Fruit fly (Drosophila melanogaster) whole organism, wandering third instar larva: ENCODE data around the gene Mfe2.

Experiments used
- Abd-B ChIP-seq: fragments of >200 bp; optimal IDR thresholded peaks from 2 replicates; lab custom pipeline; 2017; ENCODE audit warnings: missing biosample characterization, missing genetic modification characterization
- CG32264 ChIP-seq: fragments of 200-800 bp; sonication (Bioruptor generic); optimal IDR thresholded peaks from 2 replicates; lab custom pipeline; 2016; ENCODE audit warnings: missing biosample characterization, missing genetic modification characterization
- CG9705 ChIP-seq: fragments of 200-800 bp; sonication (Bioruptor generic); optimal IDR thresholded peaks from 2 replicates; lab custom pipeline; 2018; ENCODE audit warnings: missing biosample characterization, mild to moderate bottlenecking, missing genetic modification characterization
- CrebA ChIP-seq: fragments of 200-800 bp; sonication (Bioruptor generic); optimal IDR thresholded peaks from 2 replicates; lab custom pipeline; 2016; ENCODE audit warnings: missing biosample characterization, mild to moderate bottlenecking, missing genetic modification characterization, borderline replicate concordance
- Dfd ChIP-seq: fragments of >200 bp; optimal IDR thresholded peaks from 2 replicates; lab custom pipeline; 2017; ENCODE audit warnings: missing biosample characterization, missing genetic modification characterization
- Dif ChIP-seq: fragments of 200-275, 200-300 bp; sonication (Bioruptor generic); optimal IDR thresholded peaks from 2 replicates; lab custom pipeline; 2018; ENCODE audit warnings: missing biosample characterization, missing genetic modification characterization; ENCODE audit not compliant: partially characterized antibody
- GATAd ChIP-seq: sonication (Bioruptor generic); optimal IDR thresholded peaks from 2 replicates; lab custom pipeline; 2016; ENCODE audit warnings: missing biosample characterization, missing genetic modification characterization
- HLH106 ChIP-seq: fragments of 200-800 bp; optimal IDR thresholded peaks from 3 replicates; lab custom pipeline; 2019; ENCODE audit warnings: missing biosample characterization, mild to moderate bottlenecking, missing genetic modification characterization, moderate library complexity
- Hnf4 ChIP-seq: fragments of 200-800 bp; sonication (Bioruptor generic); optimal IDR thresholded peaks from 2 replicates; lab custom pipeline; 2016; ENCODE audit warnings: missing biosample characterization, mild to moderate bottlenecking, missing genetic modification characterization
- Hr78 ChIP-seq: fragments of >200 bp; optimal IDR thresholded peaks from 2 replicates; lab custom pipeline; 2017; ENCODE audit warnings: missing biosample characterization, missing genetic modification characterization
- Hr83 ChIP-seq: fragments of 200-300 bp; sonication (Bioruptor generic); optimal IDR thresholded peaks from 2 replicates; lab custom pipeline; 2016; ENCODE audit warnings: missing biosample characterization, mild to moderate bottlenecking, missing genetic modification characterization, moderate library complexity; ENCODE audit not compliant: poor library complexity, severe bottlenecking
- Jra ChIP-seq: sonication (Bioruptor generic); optimal IDR thresholded peaks from 2 replicates; lab custom pipeline; 2016; ENCODE audit warnings: missing biosample characterization, missing genetic modification characterization
- Mio ChIP-seq: sonication (Bioruptor generic); optimal IDR thresholded peaks from 2 replicates; lab custom pipeline; 2016; ENCODE audit warnings: missing biosample characterization, missing genetic modification characterization
- Myc ChIP-seq: fragments of >200 bp; optimal IDR thresholded peaks from 2 replicates; lab custom pipeline; 2017
- N ChIP-seq: fragments of >200 bp; optimal IDR thresholded peaks from 2 replicates; lab custom pipeline; 2018; ENCODE audit warnings: missing biosample characterization, missing external identifiers, missing genetic modification characterization
- OdsH ChIP-seq: fragments of 200-800 bp; sonication (Bioruptor generic); optimal IDR thresholded peaks from 2 replicates; lab custom pipeline; 2016; ENCODE audit warnings: missing biosample characterization, mild to moderate bottlenecking, missing genetic modification characterization
- Rel ChIP-seq, 2 experiments: fragments of 200-800 bp; sonication (Bioruptor generic) in 1 of 2; optimal IDR thresholded peaks; 2 replicates in 1 of 2; 3 replicates in 1 of 2; lab custom pipeline; 2016 to 2019; ENCODE audit warnings: mild to moderate bottlenecking in 2 of 2, missing biosample characterization in 2 of 2, missing genetic modification characterization in 2 of 2, moderate library complexity in 1 of 2
- Sp1 ChIP-seq: fragments of 200-800 bp; sonication (Bioruptor generic); optimal IDR thresholded peaks from 3 replicates; lab custom pipeline; 2019; ENCODE audit warnings: missing biosample characterization, mild to moderate bottlenecking, missing genetic modification characterization, moderate library complexity
- br ChIP-seq: fragments of 200-800 bp; sonication (Bioruptor generic); optimal IDR thresholded peaks from 2 replicates; lab custom pipeline; 2016; ENCODE audit warnings: missing biosample characterization, missing genetic modification characterization
- brk ChIP-seq: fragments of 200-800 bp; sonication (Bioruptor generic); optimal IDR thresholded peaks from 2 replicates; lab custom pipeline; 2016; ENCODE audit warnings: missing biosample characterization, mild to moderate bottlenecking, missing genetic modification characterization
- dmrt93B ChIP-seq: fragments of 200-800 bp; sonication (Bioruptor generic); optimal IDR thresholded peaks from 2 replicates; lab custom pipeline; 2018; ENCODE audit warnings: missing biosample characterization, mild to moderate bottlenecking, missing genetic modification characterization
- dsf ChIP-seq: sonication (Bioruptor generic); optimal IDR thresholded peaks from 2 replicates; lab custom pipeline; 2016; ENCODE audit warnings: missing biosample characterization, missing genetic modification characterization, borderline replicate concordance
- ey ChIP-seq: fragments of 200-800 bp; sonication (Bioruptor generic); optimal IDR thresholded peaks from 2 replicates; lab custom pipeline; 2016; ENCODE audit warnings: missing biosample characterization, missing genetic modification characterization
- foxo ChIP-seq, 2 experiments: fragments of 200-800 bp; sonication (Bioruptor generic); optimal IDR thresholded peaks; 2 replicates in 1 of 2; 3 replicates in 1 of 2; lab custom pipeline; 2016 to 2017; ENCODE audit warnings: missing biosample characterization in 2 of 2, missing genetic modification characterization in 2 of 2
- fru ChIP-seq: fragments of 200-800 bp; sonication (Bioruptor generic); optimal IDR thresholded peaks from 3 replicates; lab custom pipeline; 2016; ENCODE audit warnings: missing biosample characterization, mild to moderate bottlenecking, missing genetic modification characterization
- h ChIP-seq: fragments of 200-800 bp; sonication (Bioruptor generic); optimal IDR thresholded peaks from 3 replicates; lab custom pipeline; 2016; ENCODE audit warnings: missing biosample characterization, mild to moderate bottlenecking, missing genetic modification characterization
- jim ChIP-seq: fragments of 175-275, 200-325 bp; sonication (Bioruptor generic); optimal IDR thresholded peaks from 2 replicates; lab custom pipeline; 2016; ENCODE audit warnings: missing biosample characterization, mild to moderate bottlenecking, missing genetic modification characterization
- lola ChIP-seq: fragments of >200 bp; optimal IDR thresholded peaks from 2 replicates; lab custom pipeline; 2017; ENCODE audit warnings: missing biosample characterization, missing genetic modification characterization
- pan ChIP-seq: fragments of >200 bp; optimal IDR thresholded peaks from 2 replicates; lab custom pipeline; 2017
- psq ChIP-seq: fragments of 200-800 bp; sonication (Bioruptor generic); optimal IDR thresholded peaks from 3 replicates; lab custom pipeline; 2017; ENCODE audit warnings: missing biosample characterization, mild to moderate bottlenecking, missing genetic modification characterization, moderate library complexity
- rgr ChIP-seq: fragments of 200-800 bp; sonication (Bioruptor generic); optimal IDR thresholded peaks from 3 replicates; lab custom pipeline; 2016; ENCODE audit warnings: missing biosample characterization, mild to moderate bottlenecking, missing genetic modification characterization
- sage ChIP-seq: fragments of 200-800 bp; sonication (Bioruptor generic); optimal IDR thresholded peaks from 2 replicates; lab custom pipeline; 2016; ENCODE audit warnings: missing biosample characterization, mild to moderate bottlenecking, missing genetic modification characterization
- sv ChIP-seq: fragments of 200-800 bp; sonication (Bioruptor generic); optimal IDR thresholded peaks from 3 replicates; lab custom pipeline; 2016; ENCODE audit warnings: missing biosample characterization, missing genetic modification characterization
- tai ChIP-seq: sonication (Bioruptor generic); optimal IDR thresholded peaks from 2 replicates; lab custom pipeline; 2016; ENCODE audit warnings: missing biosample characterization, missing genetic modification characterization
- usp ChIP-seq: fragments of >200 bp; optimal IDR thresholded peaks from 2 replicates; lab custom pipeline; 2017; ENCODE audit warnings: missing biosample characterization, missing genetic modification characterization

The Mfe2 gene

DNA sequence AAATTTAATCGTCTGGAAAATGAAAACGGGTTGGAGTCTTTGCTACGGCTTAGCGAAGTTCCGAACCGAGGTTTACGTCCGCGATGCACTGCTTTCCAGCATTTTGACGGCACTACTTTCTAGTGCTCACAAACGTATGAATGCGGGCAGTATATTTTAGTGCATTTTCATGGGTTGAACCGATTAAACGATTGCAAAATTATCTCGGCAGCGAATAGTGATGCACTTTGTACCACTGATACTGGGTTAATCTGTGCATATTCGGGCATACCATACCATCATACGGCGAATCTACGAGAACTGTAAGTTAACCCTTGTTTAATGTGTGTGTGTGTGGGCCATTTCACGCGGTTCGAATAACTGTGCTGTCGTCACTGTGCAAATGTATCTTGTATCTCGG is at the start of gene Mfe2:
Mfe2 (plus strand) TSS at position 157 of the 400 bp plus-strand sequence.
- TF ChIP-seq fru (GFP tag; lab: Kevin White, UChicago), result peak; percentile 39
- TF ChIP-seq dmrt93B (GFP tag; lab: Kevin White, UChicago), result no peak
- no peak for TF ChIP-seq Abd-B
- TF ChIP-seq Jra (GFP tag; lab: Kevin White, UChicago), result peak; percentile 31
- peak; percentile 66 for TF ChIP-seq rgr (GFP tag; lab: Kevin White, UChicago)
- TF ChIP-seq pan, result no peak
- TF ChIP-seq Sp1, result peak; percentile 43
- TF ChIP-seq N (GFP tag; lab: Kevin White, UChicago), result no peak
- TF ChIP-seq CrebA (GFP tag; lab: Kevin White, UChicago), result no peak
- TF ChIP-seq Myc, result peak; percentile 44
- TF ChIP-seq foxo (GFP tag; optimal IDR thresholded peaks at IDR 0.05; lab: Kevin White, UChicago), result peak in 1 of 2 experiments; percentile 67
- TF ChIP-seq Mio (GFP tag; lab: Kevin White, UChicago), result no peak
- peak; percentile 37 for TF ChIP-seq CG9705 (GFP tag; lab: Kevin White, UChicago)
- TF ChIP-seq jim (GFP tag; lab: Kevin White, UChicago), result no peak
- peak; percentile 43 for TF ChIP-seq HLH106
- no peak for TF ChIP-seq lola (GFP tag; lab: Kevin White, UChicago)
- TF ChIP-seq ey (GFP tag; lab: Kevin White, UChicago), result peak; percentile 23
- peak; percentile 66 for TF ChIP-seq Hr83 (GFP tag; lab: Kevin White, UChicago)
- TF ChIP-seq brk, result no peak
- peak; percentile 88 for TF ChIP-seq Hnf4
- peak; percentile 40 for TF ChIP-seq br (GFP tag; lab: Kevin White, UChicago)
- peak; percentile 35 for TF ChIP-seq psq (GFP tag; lab: Kevin White, UChicago)
- no peak for TF ChIP-seq CG32264 (GFP tag; lab: Kevin White, UChicago)
- no peak for TF ChIP-seq Rel (GFP tag; optimal IDR thresholded peaks at IDR 0.05; lab: Kevin White, UChicago)
- peak; percentile 56 for TF ChIP-seq Rel (tag; optimal IDR thresholded peaks at IDR 0.05; lab: Kevin White, UChicago)
- TF ChIP-seq h (GFP tag; lab: Kevin White, UChicago), result peak; percentile 64
- TF ChIP-seq Dif (GFP tag; lab: Kevin White, UChicago), result no peak
- TF ChIP-seq sv, result peak; percentile 19
- peak; percentile 30 for TF ChIP-seq OdsH (GFP tag; lab: Kevin White, UChicago)
- TF ChIP-seq dsf (GFP tag; lab: Kevin White, UChicago), result no peak
- no peak for TF ChIP-seq GATAd (GFP tag; lab: Kevin White, UChicago)
- no peak for TF ChIP-seq usp (GFP tag; lab: Kevin White, UChicago)
- no peak for TF ChIP-seq tai (GFP tag; lab: Kevin White, UChicago)

DNA sequence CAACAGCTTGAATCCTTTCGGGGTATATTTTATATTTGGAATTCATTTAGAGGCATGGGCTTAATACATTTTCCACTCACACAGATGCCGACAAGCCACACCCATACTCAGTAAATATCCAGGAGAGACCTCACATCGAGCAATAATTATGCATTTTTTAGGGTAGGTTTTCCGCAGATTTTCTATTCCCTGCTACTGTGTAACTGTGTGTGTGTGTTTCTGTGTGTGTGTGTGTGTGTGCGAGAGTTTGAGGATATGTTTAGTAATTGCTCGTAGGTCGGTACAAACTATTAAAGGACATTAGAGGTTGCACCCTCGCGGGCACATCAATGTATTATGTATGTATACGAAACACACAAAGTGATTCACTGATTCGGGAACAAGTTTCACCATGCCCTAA is 39.5 kb upstream of the Mfe2 start:
- TF ChIP-seq rgr (GFP tag; lab: Kevin White, UChicago) (no peak), CG9705 (GFP tag; lab: Kevin White, UChicago) (no peak), pan (no peak), Hr83 (GFP tag; lab: Kevin White, UChicago) (no peak), Sp1 (no peak), sv (no peak), usp (GFP tag; lab: Kevin White, UChicago) (no peak), foxo (GFP tag; optimal IDR thresholded peaks at IDR 0.05; lab: Kevin White, UChicago) (no peak), sage (GFP tag; lab: Kevin White, UChicago) (no peak), Rel (GFP tag; optimal IDR thresholded peaks at IDR 0.05; lab: Kevin White, UChicago) (no peak), Rel (tag; optimal IDR thresholded peaks at IDR 0.05; lab: Kevin White, UChicago) (no peak), Hnf4 (no peak), OdsH (GFP tag; lab: Kevin White, UChicago) (no peak), CrebA (GFP tag; lab: Kevin White, UChicago) (no peak), Dfd (GFP tag; lab: Kevin White, UChicago) (no peak), br (GFP tag; lab: Kevin White, UChicago) (no peak), Jra (GFP tag; lab: Kevin White, UChicago) (no peak), Hr78 (GFP tag; lab: Kevin White, UChicago) (no peak), CG32264 (GFP tag; lab: Kevin White, UChicago) (no peak)

DNA sequence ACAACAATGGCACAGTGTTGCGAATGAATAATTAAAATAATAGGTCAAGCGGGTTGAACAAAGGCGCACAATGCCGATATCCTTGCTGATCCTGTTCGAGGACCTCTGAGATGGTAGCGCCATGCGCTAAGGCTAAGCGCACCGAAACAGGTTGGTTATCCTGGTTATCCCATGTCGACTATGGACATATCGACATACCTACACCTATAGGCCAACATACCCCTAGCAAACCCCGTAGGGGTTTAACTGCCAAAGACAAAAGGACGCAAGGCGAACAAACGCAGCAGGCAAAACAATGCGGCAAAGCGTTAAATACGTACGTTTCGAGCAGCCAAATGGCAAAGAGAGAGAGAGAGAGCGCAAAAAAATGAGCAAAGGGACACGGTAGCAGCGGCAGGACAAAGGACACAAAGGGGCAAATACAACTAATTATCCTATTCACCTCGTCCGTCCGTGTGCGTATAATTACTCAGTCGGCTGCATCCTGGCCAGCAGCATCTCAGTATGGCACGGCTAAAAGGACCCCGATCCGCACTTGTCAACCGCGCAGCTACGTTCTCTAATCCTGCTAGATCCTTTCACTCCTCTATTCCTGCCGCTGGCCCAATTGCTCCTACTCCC is 28.8 kb upstream of the Mfe2 start:
- no peak for TF ChIP-seq h (GFP tag; lab: Kevin White, UChicago)
- TF ChIP-seq Dif (GFP tag; lab: Kevin White, UChicago), result no peak
- no peak for TF ChIP-seq Jra (GFP tag; lab: Kevin White, UChicago)
- no peak for TF ChIP-seq Mio (GFP tag; lab: Kevin White, UChicago)
- TF ChIP-seq psq (GFP tag; lab: Kevin White, UChicago), result no peak
- TF ChIP-seq pan, result no peak
